Fruit fly (Drosophila melanogaster) whole organism, pupa: ENCODE data around the gene p130CAS.

Experiments used
- CG10348 ChIP-seq: fragments of 200-800 bp; sonication (Bioruptor generic); IDR thresholded peaks from 2 replicates; pipeline ENCODE4 v1.3.6; 2022; ENCODE audit warnings: missing biosample characterization, missing genetic modification characterization
- CG12605 ChIP-seq: fragments of 200-800 bp; sonication (Bioruptor generic); IDR thresholded peaks from 2 replicates; pipeline ENCODE4 v1.3.6; 2022; ENCODE audit warnings: missing biosample characterization, missing genetic modification characterization
- CG13204 ChIP-seq: fragments of 200-800 bp; sonication (Bioruptor generic); optimal IDR thresholded peaks from 2 replicates; lab custom pipeline; 2018; ENCODE audit warnings: missing biosample characterization, mild to moderate bottlenecking, missing genetic modification characterization, moderate library complexity
- CG14655 ChIP-seq: fragments of 200-800 bp; sonication (Bioruptor generic); optimal IDR thresholded peaks from 3 replicates; lab custom pipeline; 2017; ENCODE audit warnings: mild to moderate bottlenecking, missing biosample characterization, missing genetic modification reagents, missing genetic modification characterization
- CG15710 ChIP-seq: fragments of 200-800 bp; sonication (Bioruptor generic); optimal IDR thresholded peaks from 2 replicates; lab custom pipeline; 2018; ENCODE audit warnings: missing biosample characterization, mild to moderate bottlenecking, missing genetic modification characterization, moderate library complexity
- CG17806 ChIP-seq: fragments of 200-800 bp; sonication (Bioruptor generic); optimal IDR thresholded peaks from 2 replicates; lab custom pipeline; 2018; ENCODE audit warnings: missing biosample characterization, mild to moderate bottlenecking, missing genetic modification characterization, moderate library complexity
- CG32121 ChIP-seq: fragments of 200-800 bp; sonication (Bioruptor generic); IDR thresholded peaks from 2 replicates; pipeline ENCODE4 v1.3.6; 2022; ENCODE audit warnings: missing biosample characterization, missing genetic modification characterization
- CG34367 ChIP-seq: fragments of 200-800 bp; sonication (Bioruptor generic); optimal IDR thresholded peaks from 2 replicates; lab custom pipeline; 2018; ENCODE audit warnings: missing biosample characterization, mild to moderate bottlenecking, missing genetic modification characterization
- CG4496 ChIP-seq: fragments of 200-800 bp; sonication (Bioruptor generic); IDR thresholded peaks from 3 replicates; pipeline ENCODE4 v1.3.6; 2022; ENCODE audit warnings: missing biosample characterization, missing genetic modification characterization
- CG8159 ChIP-seq: fragments of 200-800 bp; sonication (Bioruptor generic); optimal IDR thresholded peaks from 3 replicates; lab custom pipeline; 2018; ENCODE audit warnings: missing biosample characterization, mild to moderate bottlenecking, missing genetic modification characterization, moderate library complexity
- CG8301 ChIP-seq: fragments of 200-800 bp; sonication (Bioruptor generic); optimal IDR thresholded peaks from 2 replicates; lab custom pipeline; 2018; ENCODE audit warnings: missing biosample characterization, mild to moderate bottlenecking, missing genetic modification characterization
- CG9948 ChIP-seq: fragments of 200-800 bp; sonication (Bioruptor generic); optimal IDR thresholded peaks from 2 replicates; lab custom pipeline; 2018; ENCODE audit warnings: missing biosample characterization, mild to moderate bottlenecking, missing genetic modification characterization, moderate library complexity
- D1 ChIP-seq: fragments of 200-800 bp; sonication (Bioruptor generic); optimal IDR thresholded peaks from 2 replicates; lab custom pipeline; 2018; ENCODE audit warnings: missing biosample characterization, mild to moderate bottlenecking, missing genetic modification characterization, moderate library complexity
- EcR ChIP-seq: fragments of 200-800 bp; sonication (Bioruptor generic); optimal IDR thresholded peaks from 3 replicates; lab custom pipeline; 2019; ENCODE audit warnings: missing biosample characterization, missing genetic modification characterization, mild to moderate bottlenecking, moderate library complexity, missing genetic modification reagents
- Ets98B ChIP-seq: fragments of 200-800 bp; sonication (Bioruptor generic); IDR thresholded peaks from 2 replicates; pipeline ENCODE4 v1.3.6; 2022; ENCODE audit warnings: missing biosample characterization, missing genetic modification characterization
- Pif1A ChIP-seq: fragments of 200-800 bp; sonication (Bioruptor generic); optimal IDR thresholded peaks from 3 replicates; lab custom pipeline; 2016; ENCODE audit warnings: missing biosample characterization, missing genetic modification characterization
- Pif1B ChIP-seq: fragments of 200-800 bp; sonication (Bioruptor generic); optimal IDR thresholded peaks from 3 replicates; lab custom pipeline; 2016; ENCODE audit warnings: missing biosample characterization, missing genetic modification characterization
- Snoo ChIP-seq: fragments of 200-800 bp; sonication (Bioruptor generic); optimal IDR thresholded peaks from 3 replicates; lab custom pipeline; 2017; ENCODE audit warnings: missing biosample characterization, mild to moderate bottlenecking, missing genetic modification characterization, inconsistent platforms
- fd96Ca ChIP-seq: fragments of 200-800 bp; sonication (Bioruptor generic); IDR thresholded peaks from 3 replicates; pipeline ENCODE4 v1.3.6; 2022; ENCODE audit warnings: missing biosample characterization, missing genetic modification characterization
- gl ChIP-seq: fragments of 200-800 bp; sonication (Bioruptor generic); optimal IDR thresholded peaks from 2 replicates; lab custom pipeline; 2018; ENCODE audit warnings: missing biosample characterization, mild to moderate bottlenecking, missing genetic modification characterization
- rn ChIP-seq: fragments of 200-800 bp; sonication (Bioruptor generic); IDR thresholded peaks from 2 replicates; pipeline ENCODE4 v1.3.6; 2022; ENCODE audit warnings: missing biosample characterization, missing genetic modification characterization

p130CAS gene

dm6 chr3L:179490-180261 is 27.0 kb downstream of the p130CAS start, which contains the start of gene CG13875:
Gene CG13875 (plus strand): TSS chr3L:179923.
- TF ChIP-seq gl (tag; lab: Kevin White, UChicago): no peak
- peak; percentile 39 for TF ChIP-seq EcR
- TF ChIP-seq CG8159 (tag; lab: Kevin White, UChicago): peak; percentile 23

- no peak for TF ChIP-seq Snoo (tag; lab: Kevin White, UChicago)
- TF ChIP-seq fd96Ca (GFP tag; lab: Robert Waterston, UW): no peak
- no peak for TF ChIP-seq CG15710
- no peak for TF ChIP-seq gl (tag; lab: Kevin White, UChicago)
- TF ChIP-seq CG10348: no peak
- TF ChIP-seq EcR: no peak
- no peak for TF ChIP-seq D1
- no peak for TF ChIP-seq CG13204
- no peak for TF ChIP-seq CG14655 (GFP tag; lab: Kevin White, UChicago)
- TF ChIP-seq CG8301 (tag; lab: Kevin White, UChicago): no peak
- no peak for TF ChIP-seq CG17806
- no peak for TF ChIP-seq CG9948 (tag; lab: Kevin White, UChicago)
- no peak for TF ChIP-seq Pif1A (GFP tag; lab: Kevin White, UChicago)
- no peak for TF ChIP-seq CG12605 (GFP tag; lab: Robert Waterston, UW)
- no peak for TF ChIP-seq CG34367 (tag; lab: Kevin White, UChicago)
- TF ChIP-seq Ets98B (GFP tag; lab: Robert Waterston, UW): no peak
- TF ChIP-seq CG8159 (tag; lab: Kevin White, UChicago): no peak
- TF ChIP-seq Pif1B: no peak
- TF ChIP-seq CG4496 (GFP tag; lab: Robert Waterston, UW): no peak
Measured at dm6 chr3L:180262-180543, 27.5 kb downstream of the p130CAS start.

dm6 chr3L:184251-184650 is 31.6 kb downstream of the p130CAS start, which contains the start of the genes CG34140, Mkp and Mtch:
Gene CG34140 (minus strand): TSS chr3L:184424.
Gene Mkp (minus strand): TSS chr3L:184540.
Gene Mtch (plus strand): TSS chr3L:184626.
- peak; percentile 81 for TF ChIP-seq fd96Ca (GFP tag; lab: Robert Waterston, UW)
- TF ChIP-seq gl (tag; lab: Kevin White, UChicago): peak; percentile 10
- TF ChIP-seq CG15710: peak; percentile 73
- TF ChIP-seq CG8159 (tag; lab: Kevin White, UChicago): no peak
- peak; percentile 79 for TF ChIP-seq CG4496 (GFP tag; lab: Robert Waterston, UW)
- peak; percentile 13 for TF ChIP-seq CG34367 (tag; lab: Kevin White, UChicago)
- peak; percentile 63 for TF ChIP-seq CG32121 (GFP tag; lab: Robert Waterston, UW)
- no peak for TF ChIP-seq Pif1B
- TF ChIP-seq CG17806: peak; percentile 66
- TF ChIP-seq Ets98B (GFP tag; lab: Robert Waterston, UW): peak; percentile 72
- no peak for TF ChIP-seq Snoo (tag; lab: Kevin White, UChicago)

dm6 chr3L:199050-199745 is 46.5 kb downstream of the p130CAS start:
- TF ChIP-seq fd96Ca (GFP tag; lab: Robert Waterston, UW): peak; percentile 55; the same call in 2 of the 3 replicates
- TF ChIP-seq D1: no peak
- TF ChIP-seq CG8159 (tag; lab: Kevin White, UChicago): no peak
- TF ChIP-seq Pif1A (GFP tag; lab: Kevin White, UChicago): no peak
- peak; percentile 43 for TF ChIP-seq CG15710
- TF ChIP-seq CG13204: no peak
- no peak for TF ChIP-seq CG8301 (tag; lab: Kevin White, UChicago)
- TF ChIP-seq EcR: no peak
- no peak for TF ChIP-seq CG9948 (tag; lab: Kevin White, UChicago)
- no peak for TF ChIP-seq CG14655 (GFP tag; lab: Kevin White, UChicago)
- TF ChIP-seq CG32121 (GFP tag; lab: Robert Waterston, UW): peak; percentile 34; the same call in 1 of the 2 replicates
- TF ChIP-seq rn: peak; percentile 69
- no peak for TF ChIP-seq CG34367 (tag; lab: Kevin White, UChicago)
- peak; percentile 52 for TF ChIP-seq Ets98B (GFP tag; lab: Robert Waterston, UW)
- TF ChIP-seq CG10348: no peak
- peak; percentile 61 for TF ChIP-seq CG4496 (GFP tag; lab: Robert Waterston, UW)
- TF ChIP-seq, all 21 proteins: peak for 6

- no peak for TF ChIP-seq CG12605 (GFP tag; lab: Robert Waterston, UW)
- TF ChIP-seq EcR: no peak
- TF ChIP-seq CG34367 (tag; lab: Kevin White, UChicago): peak; percentile 41
- no peak for TF ChIP-seq Pif1B
- no peak for TF ChIP-seq CG32121 (GFP tag; lab: Robert Waterston, UW)
- peak; percentile 44 for TF ChIP-seq CG17806
- TF ChIP-seq CG13204: no peak
- peak; percentile 58 for TF ChIP-seq rn
- TF ChIP-seq Ets98B (GFP tag; lab: Robert Waterston, UW): peak; percentile 36; the same call in 1 of the 2 replicates
- TF ChIP-seq CG8159 (tag; lab: Kevin White, UChicago): peak; percentile 66
- peak; percentile 61 for TF ChIP-seq CG15710
- TF ChIP-seq CG10348: no peak
- peak; percentile 64; the same call in 1 of the 3 replicates for TF ChIP-seq CG4496 (GFP tag; lab: Robert Waterston, UW)
- no peak for TF ChIP-seq gl (tag; lab: Kevin White, UChicago)
- TF ChIP-seq fd96Ca (GFP tag; lab: Robert Waterston, UW): no peak; the same call in 1 of the 3 replicates
- no peak for TF ChIP-seq Pif1A (GFP tag; lab: Kevin White, UChicago)
- peak; percentile 22 for TF ChIP-seq Snoo (tag; lab: Kevin White, UChicago)
- TF ChIP-seq D1: no peak
- no peak for TF ChIP-seq CG8301 (tag; lab: Kevin White, UChicago)
- TF ChIP-seq CG14655 (GFP tag; lab: Kevin White, UChicago): no peak
- peak; percentile 53 for TF ChIP-seq CG9948 (tag; lab: Kevin White, UChicago)
- TF ChIP-seq, all 21 proteins: peak for 9
Measured at dm6 chr3L:199754-200596, 47.3 kb downstream of the p130CAS start, which contains the start of the genes rno and mri. Gene rno (minus strand): TSS chr3L:199762. Gene mri (plus strand): TSS chr3L:200174.
